Fruit fly (Drosophila melanogaster) whole organism, embryonic: ENCODE results near the gene Arpc2.

Experiments
- ATbp ChIP-seq: fragments of 200-800 bp; sonication (Bioruptor generic); optimal IDR thresholded peaks from 2 replicates; lab custom pipeline; 2017; ENCODE audit warnings: missing biosample characterization, mild to moderate bottlenecking, missing genetic modification characterization, missing genetic modification reagents
- Abd-B ChIP-seq: fragments of 200-800 bp; sonication (Bioruptor generic); optimal IDR thresholded peaks from 2 replicates; lab custom pipeline; 2018; ENCODE audit warnings: missing biosample characterization, mild to moderate bottlenecking, missing genetic modification characterization, moderate library complexity
- Aef1 ChIP-seq: fragments of 200-800 bp; sonication (Bioruptor generic); IDR thresholded peaks from 3 replicates; pipeline ENCODE4 v1.3.6; 2022; ENCODE audit warnings: missing biosample characterization, missing genetic modification characterization
- Antp ChIP-seq: fragments of 200-800 bp; sonication (Bioruptor generic); optimal IDR thresholded peaks from 3 replicates; lab custom pipeline; 2016; ENCODE audit warnings: missing biosample characterization, missing genetic modification characterization
- Asciz ChIP-seq: fragments of 200-800 bp; sonication (Bioruptor generic); optimal IDR thresholded peaks from 2 replicates; lab custom pipeline; 2017; ENCODE audit warnings: missing biosample characterization, mild to moderate bottlenecking, missing genetic modification characterization, missing genetic modification reagents
- Atf-2 ChIP-seq: fragments of 200-800 bp; sonication (Bioruptor generic); optimal IDR thresholded peaks from 2 replicates; lab custom pipeline; 2016; ENCODE audit warnings: missing biosample characterization, missing genetic modification characterization
- B-H2 ChIP-seq: fragments of 200-800 bp; sonication (Bioruptor generic); optimal IDR thresholded peaks from 2 replicates; lab custom pipeline; 2018; ENCODE audit warnings: missing biosample characterization, mild to moderate bottlenecking, missing genetic modification characterization
- BEAF-32 ChIP-seq: fragments of 200-800 bp; sonication (Bioruptor generic); optimal IDR thresholded peaks from 3 replicates; lab custom pipeline; 2017; ENCODE audit warnings: missing biosample characterization, missing genetic modification characterization, mild to moderate bottlenecking, moderate library complexity, missing genetic modification reagents
- BtbVII ChIP-seq: fragments of 200-800 bp; sonication (Bioruptor generic); optimal IDR thresholded peaks from 3 replicates; lab custom pipeline; 2017; ENCODE audit warnings: missing biosample characterization, mild to moderate bottlenecking, missing genetic modification characterization
- CG10209 ChIP-seq: fragments of 200-800 bp; sonication (Bioruptor generic); optimal IDR thresholded peaks from 3 replicates; lab custom pipeline; 2017; ENCODE audit warnings: missing biosample characterization, mild to moderate bottlenecking, missing genetic modification characterization, missing genetic modification reagents
- CG10267 ChIP-seq: fragments of 200-800 bp; sonication (Bioruptor generic); optimal IDR thresholded peaks from 2 replicates; lab custom pipeline; 2018; ENCODE audit warnings: missing biosample characterization, mild to moderate bottlenecking, missing genetic modification characterization, moderate library complexity
- CG10274 ChIP-seq: fragments of 200-800 bp; sonication (Bioruptor generic); optimal IDR thresholded peaks from 3 replicates; lab custom pipeline; 2017; ENCODE audit warnings: missing biosample characterization, mild to moderate bottlenecking, missing genetic modification characterization
- CG10462 ChIP-seq: fragments of 200-800 bp; sonication (Bioruptor generic); optimal IDR thresholded peaks from 2 replicates; lab custom pipeline; 2016; ENCODE audit warnings: missing biosample characterization, missing genetic modification characterization
- CG10654 ChIP-seq: fragments of 200-800 bp; sonication (Bioruptor generic); optimal IDR thresholded peaks from 2 replicates; lab custom pipeline; 2016; ENCODE audit warnings: missing biosample characterization, missing genetic modification characterization
- CG12942 ChIP-seq: fragments of 200-800 bp; sonication (Bioruptor generic); optimal IDR thresholded peaks from 3 replicates; lab custom pipeline; 2016; ENCODE audit warnings: missing biosample characterization, missing genetic modification characterization
- CG1529 ChIP-seq: fragments of 200-800 bp; sonication (Bioruptor generic); optimal IDR thresholded peaks from 3 replicates; lab custom pipeline; 2018; ENCODE audit warnings: missing biosample characterization, missing genetic modification characterization
- CG1832 ChIP-seq: fragments of 200-800 bp; sonication (Bioruptor generic); optimal IDR thresholded peaks from 2 replicates; lab custom pipeline; 2017; ENCODE audit warnings: missing biosample characterization, mild to moderate bottlenecking, missing genetic modification characterization, inconsistent platforms
- CG5245 ChIP-seq: fragments of 200-800 bp; sonication (Bioruptor generic); optimal IDR thresholded peaks from 3 replicates; lab custom pipeline; 2016; ENCODE audit warnings: missing biosample characterization, missing genetic modification characterization
- CG6689 ChIP-seq: fragments of 200-800 bp; sonication (Bioruptor generic); IDR thresholded peaks from 2 replicates; pipeline ENCODE4 v1.3.6; 2022; ENCODE audit warnings: missing biosample characterization, missing genetic modification characterization
- CG6791 ChIP-seq: fragments of 200-800 bp; sonication (Bioruptor generic); IDR thresholded peaks from 3 replicates; pipeline ENCODE4 v1.3.6; 2022; ENCODE audit warnings: missing biosample characterization, missing genetic modification characterization; ENCODE audit not compliant: partially characterized antibody
- CG6813 ChIP-seq: fragments of 200-800 bp; sonication (Bioruptor generic); optimal IDR thresholded peaks from 2 replicates; lab custom pipeline; 2017; ENCODE audit warnings: missing biosample characterization, missing genetic modification characterization, mild to moderate bottlenecking, moderate library complexity, missing genetic modification reagents
- CG7987 ChIP-seq: fragments of 200-800 bp; sonication (Bioruptor generic); optimal IDR thresholded peaks from 2 replicates; lab custom pipeline; 2018; ENCODE audit warnings: missing biosample characterization, mild to moderate bottlenecking, missing genetic modification characterization, moderate library complexity
- CG8924 ChIP-seq: fragments of 200-800 bp; optimal IDR thresholded peaks from 3 replicates; lab custom pipeline; 2019; ENCODE audit warnings: missing biosample characterization, mild to moderate bottlenecking, missing genetic modification characterization, moderate library complexity
- CG9727 ChIP-seq: fragments of 200-800 bp; sonication (Bioruptor generic); optimal IDR thresholded peaks from 3 replicates; lab custom pipeline; 2017; ENCODE audit warnings: missing biosample characterization, mild to moderate bottlenecking, missing genetic modification characterization
- CHES-1-like ChIP-seq: fragments of 200-800 bp; sonication (Bioruptor generic); optimal IDR thresholded peaks from 2 replicates; lab custom pipeline; 2016; ENCODE audit warnings: missing biosample characterization, missing genetic modification characterization
- CoRest ChIP-seq: fragments of 200-800 bp; sonication (Bioruptor generic); optimal IDR thresholded peaks from 3 replicates; lab custom pipeline; 2018; ENCODE audit warnings: missing biosample characterization, mild to moderate bottlenecking, missing genetic modification characterization, moderate library complexity
- D19A ChIP-seq: fragments of 200-800 bp; optimal IDR thresholded peaks from 3 replicates; lab custom pipeline; 2019; ENCODE audit warnings: missing biosample characterization, mild to moderate bottlenecking, missing genetic modification characterization, moderate library complexity
- Dbx ChIP-seq: fragments of 200-800 bp; sonication (Bioruptor generic); IDR thresholded peaks from 3 replicates; pipeline ENCODE4 v1.3.6; 2022; ENCODE audit warnings: missing biosample characterization, missing genetic modification characterization
- Dip3 ChIP-seq: fragments of 200-800 bp; sonication (Bioruptor generic); optimal IDR thresholded peaks from 3 replicates; lab custom pipeline; 2016; ENCODE audit warnings: missing biosample characterization, missing genetic modification characterization
- Dll ChIP-seq: fragments of 200-800 bp; sonication (Bioruptor generic); IDR thresholded peaks from 4 replicates; pipeline ENCODE4 v1.3.6; 2022; ENCODE audit warnings: missing biosample characterization, missing genetic modification characterization; ENCODE audit not compliant: partially characterized antibody
- Dref ChIP-seq: fragments of 200-800 bp; sonication (Bioruptor generic); IDR thresholded peaks from 2 replicates; pipeline ENCODE4 v1.3.6; 2022; ENCODE audit warnings: missing biosample characterization, missing genetic modification characterization
- Eip74EF ChIP-seq, 2 experiments: fragments of 200-800 bp in 1 of 2; fragments of >200 bp in 1 of 2; sonication (Bioruptor generic) in 1 of 2; optimal IDR thresholded peaks; 2 replicates each; lab custom pipeline; 2017 to 2019; ENCODE audit warnings: missing biosample characterization in 2 of 2, missing genetic modification characterization in 2 of 2, mild to moderate bottlenecking in 1 of 2, moderate library complexity in 1 of 2
- Elba2 ChIP-seq: fragments of 200-800 bp; sonication (Bioruptor generic); optimal IDR thresholded peaks from 3 replicates; lab custom pipeline; 2016; ENCODE audit warnings: missing biosample characterization, missing genetic modification characterization
- Med ChIP-seq: fragments of 200-800 bp; sonication (Bioruptor generic); peaks from one replicate; lab custom pipeline; 2016; ENCODE audit warnings: missing biosample characterization, missing genetic modification characterization, mild to moderate bottlenecking, inconsistent platforms, moderate library complexity
- Meics ChIP-seq: fragments of 200-800 bp; sonication (Bioruptor generic); optimal IDR thresholded peaks from 2 replicates; lab custom pipeline; 2017; ENCODE audit warnings: missing biosample characterization, mild to moderate bottlenecking, missing genetic modification characterization
- Nf-YA ChIP-seq: fragments of 200-800 bp; sonication (Bioruptor generic); IDR thresholded peaks from 2 replicates; pipeline ENCODE4 v1.3.6; 2022; ENCODE audit warnings: missing biosample characterization, missing genetic modification characterization
- Scr ChIP-seq: fragments of 200-800 bp; sonication (Bioruptor generic); IDR thresholded peaks from 2 replicates; pipeline ENCODE4 v1.3.6; 2022; ENCODE audit warnings: missing biosample characterization, missing genetic modification characterization; ENCODE audit not compliant: partially characterized antibody
- aop ChIP-seq: fragments of 200-800 bp; sonication (Bioruptor generic); IDR thresholded peaks from 2 replicates; pipeline ENCODE4 v1.3.6; 2022; ENCODE audit warnings: missing biosample characterization, missing genetic modification characterization
- cad ChIP-seq: fragments of >200 bp; optimal IDR thresholded peaks from 2 replicates; lab custom pipeline; 2017; ENCODE audit warnings: missing biosample characterization, missing genetic modification characterization
- crp ChIP-seq, 2 experiments: fragments of 200-800 bp; sonication (Bioruptor generic); optimal IDR thresholded peaks; 2 replicates in 1 of 2; 3 replicates in 1 of 2; lab custom pipeline; 2017; ENCODE audit warnings: missing biosample characterization in 2 of 2, missing genetic modification characterization in 2 of 2, mild to moderate bottlenecking in 1 of 2, moderate library complexity in 1 of 2
- ems ChIP-seq: fragments of 200-800 bp; sonication (Bioruptor generic); optimal IDR thresholded peaks from 3 replicates; lab custom pipeline; 2016; ENCODE audit warnings: missing biosample characterization, missing genetic modification characterization
- h ChIP-seq: fragments of >200 bp; optimal IDR thresholded peaks from 2 replicates; lab custom pipeline; 2017
- hkb ChIP-seq, 2 experiments: fragments of 200-800 bp in 1 of 2; fragments of >200 bp in 1 of 2; sonication (Bioruptor generic) in 1 of 2; IDR thresholded peaks in 1 of 2; optimal IDR thresholded peaks in 1 of 2; 2 replicates each; pipeline versions ENCODE4 v1.3.6 to Lab custom; 2017 to 2022; ENCODE audit warnings: missing biosample characterization in 1 of 2, missing genetic modification characterization in 1 of 2
- lmd ChIP-seq: fragments of 200-800 bp; sonication (Bioruptor generic); IDR thresholded peaks from 2 replicates; pipeline ENCODE4 v1.3.6; 2022; ENCODE audit warnings: missing biosample characterization, missing genetic modification characterization
- nerfin-1 ChIP-seq: fragments of 200-800 bp; sonication (Bioruptor generic); optimal IDR thresholded peaks from 3 replicates; lab custom pipeline; 2019; ENCODE audit warnings: missing biosample characterization, mild to moderate bottlenecking, missing genetic modification characterization, moderate library complexity
- nom ChIP-seq: fragments of 200-800 bp; sonication (Bioruptor generic); optimal IDR thresholded peaks from 2 replicates; lab custom pipeline; 2017; ENCODE audit warnings: missing biosample characterization, missing genetic modification characterization, mild to moderate bottlenecking, moderate library complexity, missing genetic modification reagents
- ro ChIP-seq: fragments of 200-800 bp; sonication (Bioruptor generic); IDR thresholded peaks from 2 replicates; pipeline ENCODE4 v1.3.6; 2022; ENCODE audit warnings: missing biosample characterization, missing genetic modification characterization
- shn ChIP-seq: fragments of 200-800 bp; sonication (Bioruptor generic); optimal IDR thresholded peaks from 3 replicates; lab custom pipeline; 2016; ENCODE audit warnings: missing biosample characterization, missing genetic modification characterization
- tgo ChIP-seq: fragments of 200-800 bp; sonication (Bioruptor generic); IDR thresholded peaks from 3 replicates; pipeline ENCODE4 v1.3.6; 2022; ENCODE audit warnings: missing biosample characterization, missing genetic modification characterization
- zfh1 ChIP-seq: fragments of 200-800 bp; sonication (Bioruptor generic); IDR thresholded peaks from 3 replicates; pipeline ENCODE4 v1.3.6; 2022; ENCODE audit warnings: missing biosample characterization, missing genetic modification characterization

Gene Arpc2

dm6 chr2L:20463316-20463856 lies 46.5 kb downstream of the Arpc2 start, which contains the start of gene CG2493 (continued):
- TF ChIP-seq BtbVII (no peak), CG10462 (GFP tag; lab: Kevin White, UChicago) (no peak), Abd-B (GFP tag; lab: Kevin White, UChicago) (peak; percentile 23), D19A (tag; lab: Kevin White, UChicago) (no peak), ro (GFP tag; lab: Robert Waterston, UW) (no peak), hkb (optimal IDR thresholded peaks at IDR 0.05; lab: Kevin White, UChicago) (no peak), hkb (GFP tag; IDR thresholded peaks at IDR 0.05; lab: Robert Waterston, UW) (no peak), CG12942 (GFP tag; lab: Kevin White, UChicago) (no peak), ems (GFP tag; lab: Kevin White, UChicago) (no peak), h (lab: Kevin White, UChicago) (no peak), Aef1 (no peak), CG6791 (GFP tag; lab: Robert Waterston, UW) (no peak), ATbp (GFP tag; lab: Kevin White, UChicago) (no peak), CG1832 (GFP tag; lab: Kevin White, UChicago) (no peak), CG10274 (GFP tag; lab: Kevin White, UChicago) (no peak), nom (peak; percentile 37), Scr (GFP tag; lab: Robert Waterston, UW) (no peak), CG6813 (GFP tag; lab: Kevin White, UChicago) (no peak), BEAF-32 (GFP tag; lab: Kevin White, UChicago) (no peak), Asciz (GFP tag; lab: Kevin White, UChicago) (peak; percentile 38), Dbx (GFP tag; lab: Robert Waterston, UW) (no peak), Dref (GFP tag; lab: Robert Waterston, UW) (peak; percentile 49), CG1529 (GFP tag; lab: Kevin White, UChicago) (no peak), Antp (no peak), Dll (GFP tag; lab: Robert Waterston, UW) (no peak; the same call in 3 of the 4 replicates), Eip74EF (GFP tag; optimal IDR thresholded peaks at IDR 0.05; lab: Kevin White, UChicago) (no peak), CG8924 (no peak), CG10654 (GFP tag; lab: Kevin White, UChicago) (peak; percentile 16), CG7987 (GFP tag; lab: Kevin White, UChicago) (no peak), B-H2 (GFP tag; lab: Kevin White, UChicago) (no peak), nerfin-1 (tag; lab: Kevin White, UChicago) (peak; percentile 3), CG10267 (tag; lab: Kevin White, UChicago) (peak; percentile 82), Med (GFP tag; lab: Kevin White, UChicago) (peak; percentile 53), Atf-2 (no peak), lmd (GFP tag; lab: Robert Waterston, UW) (peak; percentile 20; the same call in 1 of the 2 replicates), tgo (GFP tag; lab: Robert Waterston, UW) (no peak; the same call in 2 of the 3 replicates), cad (no peak), aop (GFP tag; lab: Robert Waterston, UW) (no peak), Dip3 (GFP tag; lab: Kevin White, UChicago) (no peak), CG6689 (0 out of 2 replicates have a peak, but pooled peaks have one; percentile 26), shn (GFP tag; lab: Kevin White, UChicago) (no peak), CHES-1-like (GFP tag; lab: Kevin White, UChicago) (no peak), CG9727 (no peak), Meics (peak; percentile 10), CG10209 (no peak), CoRest (no peak), crp (GFP tag; optimal IDR thresholded peaks at IDR 0.05; lab: Kevin White, UChicago) (no peak), Nf-YA (GFP tag; lab: Robert Waterston, UW) (no peak), CG5245 (no peak), Elba2 (GFP tag; lab: Kevin White, UChicago) (no peak), zfh1 (no peak)
